Fruit fly (Drosophila melanogaster): ENCODE results near the gene Lcp65Ag3.

DNA sequence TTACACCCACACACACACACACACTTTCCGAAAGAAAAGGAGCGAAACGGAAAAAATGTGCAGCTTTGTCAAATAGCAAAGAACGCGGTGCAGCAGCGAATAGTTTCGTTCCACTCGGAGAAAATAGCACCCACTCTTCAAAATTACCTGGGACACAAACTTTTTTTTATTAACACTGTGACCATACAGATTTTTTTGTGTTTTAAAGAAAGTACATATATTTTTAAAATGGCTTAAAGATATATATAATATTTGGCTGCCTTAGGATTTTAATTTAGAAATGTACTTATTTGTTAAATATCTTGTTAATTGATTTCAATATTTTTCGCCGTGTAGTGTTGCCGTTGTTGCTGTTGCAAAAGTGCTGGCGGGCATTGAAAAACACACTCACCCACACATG lies 46.3 kb downstream of the Lcp65Ag3 start:
- TF ChIP-seq ttk (optimal IDR thresholded peaks at IDR 0.05): no peak
- no peak for TF ChIP-seq Sin3A (optimal IDR thresholded peaks at IDR 0.05)
